Fruit fly (Drosophila melanogaster) S2 (cell line): ENCODE data around the gene CG33985.

Experiments
- CG8478 ChIP-seq: fragments of >200 bp; optimal IDR thresholded peaks from 2 replicates; lab custom pipeline; 2018
- CTCF ChIP-seq, 2 experiments: fragments of >200 bp; optimal IDR thresholded peaks; 2 replicates each; lab custom pipeline; 2018

Gene CG33985

DNA sequence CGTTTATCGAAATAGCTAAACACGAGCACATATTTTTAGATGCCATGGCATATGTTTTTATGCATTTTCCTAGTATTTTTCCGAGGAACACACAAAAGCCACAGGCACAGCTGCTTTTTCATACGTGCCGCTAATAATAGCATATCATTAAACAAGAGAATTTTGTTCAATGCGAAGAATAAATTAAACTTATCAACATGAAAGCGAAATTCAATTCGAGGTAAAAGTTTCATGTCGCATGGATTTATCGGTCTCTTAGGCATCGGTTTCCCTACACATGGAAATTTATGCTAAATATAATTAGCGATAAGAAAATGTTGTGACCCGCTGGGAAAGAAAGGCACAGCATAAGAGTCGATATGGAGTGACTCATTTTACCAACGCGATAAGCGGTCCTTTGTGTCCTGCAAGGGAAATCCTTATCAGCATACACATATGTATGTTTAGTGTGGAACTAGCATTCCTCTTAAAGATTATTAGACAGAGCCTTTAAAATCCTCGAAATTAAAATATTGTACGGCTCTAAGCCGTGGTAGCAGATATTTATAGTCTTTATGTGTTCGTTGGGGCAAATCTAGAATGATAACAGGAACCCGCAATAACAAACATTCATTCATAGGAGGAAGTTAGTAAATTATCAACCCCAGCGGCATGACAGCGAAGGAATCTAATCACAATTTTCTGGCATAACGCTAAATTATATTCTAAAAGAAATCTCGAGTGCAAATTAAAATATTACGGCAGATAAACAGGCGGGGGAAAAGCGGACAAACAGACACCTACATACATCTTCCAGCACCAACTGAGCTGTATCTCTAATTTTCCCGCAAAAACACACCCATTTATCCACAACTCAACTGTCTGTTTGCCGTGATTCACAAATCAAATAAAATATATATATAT is 5.1 kb upstream of the CG33985 start, which contains the start of gene CG43248:
Gene CG43248, minus strand, starts transcription at position 51 of the 903 bp plus-strand sequence.
- TF ChIP-seq CTCF (optimal IDR thresholded peaks at IDR 0.05; lab: Kevin White, UChicago) (no peak), CG8478 (no peak)

DNA sequence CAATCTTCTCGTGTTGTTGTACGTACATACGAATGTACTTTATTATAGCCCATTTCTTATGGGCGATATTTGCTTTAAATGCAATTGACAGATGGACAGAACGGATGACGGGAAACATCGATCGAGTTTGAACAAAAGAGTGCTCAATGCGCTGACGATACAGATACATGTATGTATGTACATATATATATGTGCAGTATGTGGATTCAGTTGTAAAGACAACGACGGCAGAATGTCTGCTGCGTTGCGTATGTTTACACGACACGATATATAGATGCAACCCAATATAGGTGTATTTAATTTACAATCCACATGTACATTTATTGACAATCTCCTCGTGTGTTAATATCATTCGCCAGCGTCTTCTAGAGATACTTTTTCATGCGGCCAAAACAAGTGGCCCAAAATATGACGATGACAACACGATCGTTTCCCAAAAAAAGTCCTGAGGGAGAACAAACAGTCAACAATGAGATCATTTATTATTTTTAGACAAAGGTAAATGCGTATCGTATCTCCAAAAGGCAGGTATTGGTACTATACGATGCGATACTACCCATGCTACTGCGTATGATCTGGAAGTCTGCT is 4.1 kb upstream of the CG33985 start:
- TF ChIP-seq CTCF (optimal IDR thresholded peaks at IDR 0.05; lab: Kevin White, UChicago) (no peak), CG8478 (no peak)

DNA sequence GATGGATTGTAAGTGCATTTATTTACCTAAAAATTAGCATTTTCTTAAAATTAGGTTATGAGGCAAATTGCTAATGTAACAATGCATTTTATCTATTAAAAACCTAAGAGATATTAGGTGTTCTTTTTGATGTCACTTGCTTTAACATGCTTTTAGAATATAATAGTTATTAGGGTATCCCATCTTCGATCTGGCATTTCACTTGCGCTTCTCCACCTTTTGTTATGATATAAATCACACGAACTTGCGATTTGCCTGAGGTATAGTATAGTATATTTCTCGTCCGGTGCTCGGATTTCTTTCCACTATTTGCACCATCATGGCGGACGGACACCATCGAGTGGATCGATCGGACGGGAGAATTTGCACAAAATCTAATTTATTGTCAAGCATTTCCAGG is 3.5 kb upstream of the CG33985 start:
- TF ChIP-seq CTCF (optimal IDR thresholded peaks at IDR 0.05; lab: Kevin White, UChicago), result no peak
- TF ChIP-seq CG8478, result no peak

DNA sequence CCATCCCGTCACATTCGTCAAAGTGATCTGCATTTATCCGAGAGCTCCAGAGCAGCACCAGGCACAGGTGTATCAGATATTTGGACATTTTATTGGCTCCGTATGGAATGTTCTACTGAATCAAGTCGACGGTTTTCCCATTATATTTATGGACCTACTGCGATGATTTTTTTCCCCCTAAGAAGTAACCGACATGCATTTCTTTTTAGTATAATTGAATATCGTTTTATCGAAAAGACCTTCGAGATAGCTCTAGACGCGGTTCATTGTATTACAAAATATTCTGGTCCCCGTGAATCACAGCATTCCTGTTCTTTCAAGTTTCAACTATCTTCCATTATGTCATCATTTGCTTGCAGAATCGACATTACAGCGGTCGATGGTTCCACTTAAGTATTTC is 2.5 kb upstream of the CG33985 start, which contains the start of gene obst-H:
Gene obst-H, minus strand, starts transcription at position 101 of the 400 bp plus-strand sequence.
- TF ChIP-seq CTCF (optimal IDR thresholded peaks at IDR 0.05; lab: Kevin White, UChicago) (no peak), CG8478 (no peak)

DNA sequence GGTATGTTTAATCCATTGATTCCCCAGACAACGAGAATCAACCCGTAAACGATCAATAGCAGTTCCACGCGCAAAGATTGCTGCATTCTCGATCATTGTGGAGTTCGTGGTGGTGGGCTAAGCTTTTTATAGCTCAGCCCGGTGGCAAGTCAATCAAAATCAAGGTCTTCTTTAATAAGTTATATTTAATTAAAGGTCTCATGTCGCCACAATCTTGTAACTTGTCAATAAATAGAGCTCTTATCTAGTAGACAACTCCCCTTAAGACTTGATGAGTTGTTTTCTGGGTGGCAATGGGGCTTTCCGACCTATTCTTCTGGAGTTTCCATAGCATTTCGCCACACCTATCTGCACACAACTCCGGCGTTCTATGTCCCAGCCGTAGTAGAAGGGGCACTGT is 1.5 kb upstream of the CG33985 start, which contains the start of gene CG42728:
Gene CG42728, minus strand, starts transcription at position 101 of the 400 bp plus-strand sequence.
- TF ChIP-seq CG8478 (no peak), CTCF (optimal IDR thresholded peaks at IDR 0.05; lab: Kevin White, UChicago) (no peak)

DNA sequence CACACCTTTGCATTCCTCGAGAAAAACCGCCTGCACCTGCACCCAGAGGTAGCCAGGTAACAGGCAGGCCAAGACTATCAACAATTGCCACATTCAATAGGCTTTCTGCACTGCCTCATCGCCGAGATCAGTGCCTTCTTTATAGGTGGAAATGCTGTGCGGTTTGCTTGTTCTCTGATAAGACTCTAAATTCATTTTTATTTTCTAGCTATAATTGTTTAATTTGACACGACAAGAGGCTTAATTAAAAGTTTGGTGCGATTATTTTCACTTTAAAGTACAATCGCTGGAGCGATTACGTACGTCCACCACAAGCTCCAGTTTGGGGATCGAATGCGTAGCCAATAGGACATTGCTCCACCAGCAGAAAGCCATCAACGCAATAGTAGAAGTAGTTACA is 804 bp upstream of the CG33985 start, which contains the start of gene CG42729:
Gene CG42729, minus strand, starts transcription at position 101 of the 400 bp plus-strand sequence.
- TF ChIP-seq CTCF (optimal IDR thresholded peaks at IDR 0.05; lab: Kevin White, UChicago) (no peak), CG8478 (no peak)

DNA sequence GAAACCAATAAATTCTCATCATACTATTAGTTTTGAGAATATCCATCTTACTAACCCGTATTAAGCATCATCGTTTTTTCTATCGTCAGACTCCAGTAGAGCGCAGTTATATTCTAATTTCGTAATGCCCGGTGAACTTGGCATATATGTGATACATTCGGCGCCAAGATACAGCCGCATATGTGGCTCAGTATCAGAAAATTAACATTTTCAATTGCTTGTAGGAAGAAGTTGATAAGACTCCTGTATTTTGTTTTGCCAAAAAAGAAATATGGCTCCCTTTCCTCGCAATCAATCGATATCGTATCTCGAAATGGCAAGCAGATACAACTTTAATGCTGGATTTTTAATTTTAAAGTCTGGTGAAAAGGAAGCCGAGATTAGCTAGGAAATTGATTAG is 1.5 kb downstream of the CG33985 start, which contains the start of gene CG33986:
Gene CG33986, minus strand, starts transcription at position 101 of the 400 bp plus-strand sequence.
- TF ChIP-seq CG8478, result no peak
- no peak for TF ChIP-seq CTCF (optimal IDR thresholded peaks at IDR 0.05; lab: Kevin White, UChicago)

DNA sequence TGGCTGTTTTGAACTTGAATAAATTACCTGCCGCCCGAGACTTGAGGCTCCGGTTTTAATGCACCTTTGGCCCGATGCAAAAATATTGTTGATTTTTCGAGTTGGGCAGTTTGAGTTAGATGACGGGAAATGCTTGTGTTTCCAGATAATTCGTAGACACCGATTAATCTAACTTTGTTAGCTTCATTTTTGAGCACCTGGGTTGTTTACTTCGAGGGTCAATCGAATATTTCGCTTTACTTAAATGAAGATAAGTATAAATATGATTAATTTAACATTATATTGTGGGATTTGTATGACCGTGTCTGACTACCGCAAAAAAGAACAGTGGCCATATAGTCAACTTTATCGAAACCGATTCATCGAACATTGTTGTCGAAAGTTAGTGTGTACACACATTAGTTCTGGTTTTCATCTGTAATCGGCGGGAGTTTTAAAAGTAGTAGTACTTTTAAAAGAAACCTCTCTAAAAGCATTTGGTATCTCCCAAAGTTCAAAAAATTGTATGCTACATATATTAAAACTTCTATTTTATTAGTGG is 2.7 kb downstream of the CG33985 start, which contains the start of gene CG7945:
Gene CG7945, minus strand, starts transcription at position 332 of the 541 bp plus-strand sequence.
- TF ChIP-seq CG8478 (no peak), CTCF (optimal IDR thresholded peaks at IDR 0.05; lab: Kevin White, UChicago) (no peak)

DNA sequence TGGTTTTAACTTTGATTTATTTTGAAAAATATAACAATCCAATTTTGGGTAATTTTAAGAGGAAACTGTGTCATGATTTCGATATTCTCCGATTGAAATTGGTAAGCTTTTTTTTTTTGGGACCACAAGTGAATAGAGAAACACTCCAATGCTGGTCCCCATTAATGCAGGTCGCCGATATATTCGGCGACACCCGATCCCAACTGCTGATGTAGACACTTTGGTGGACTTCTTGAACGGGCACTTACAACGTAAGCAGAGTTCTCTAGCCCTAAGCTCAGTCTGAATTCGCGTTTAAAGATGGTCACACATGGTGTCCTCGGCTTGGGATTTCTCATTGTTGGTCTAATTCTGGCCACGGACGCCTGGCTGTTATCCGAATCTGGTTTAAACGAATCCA is 6.3 kb downstream of the CG33985 start, which contains the start of gene yellow-k:
Gene yellow-k, plus strand, starts transcription at position 301 of the 400 bp plus-strand sequence.
- TF ChIP-seq CG8478 (no peak), CTCF (optimal IDR thresholded peaks at IDR 0.05; lab: Kevin White, UChicago) (no peak)

DNA sequence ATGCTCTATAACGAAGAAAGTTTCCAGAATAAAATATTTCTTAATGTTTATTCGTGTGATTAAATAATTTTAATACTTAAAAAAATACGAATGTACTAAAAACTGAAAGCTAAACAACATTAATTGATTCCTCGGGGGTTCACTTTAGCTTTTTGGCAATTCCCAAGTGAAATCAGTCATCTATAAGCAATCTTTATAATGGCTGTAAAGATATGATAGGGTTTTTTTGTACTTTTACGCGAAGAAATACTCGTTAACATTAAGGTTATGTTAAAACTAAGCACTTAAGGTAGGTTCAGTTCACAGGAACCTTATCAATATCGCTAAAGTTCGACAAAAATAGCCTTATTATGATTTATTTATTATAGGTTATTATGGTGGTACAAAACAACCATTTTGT is 6.7 kb downstream of the CG33985 start:
- TF ChIP-seq CTCF (optimal IDR thresholded peaks at IDR 0.05; lab: Kevin White, UChicago) (no peak), CG8478 (no peak)

DNA sequence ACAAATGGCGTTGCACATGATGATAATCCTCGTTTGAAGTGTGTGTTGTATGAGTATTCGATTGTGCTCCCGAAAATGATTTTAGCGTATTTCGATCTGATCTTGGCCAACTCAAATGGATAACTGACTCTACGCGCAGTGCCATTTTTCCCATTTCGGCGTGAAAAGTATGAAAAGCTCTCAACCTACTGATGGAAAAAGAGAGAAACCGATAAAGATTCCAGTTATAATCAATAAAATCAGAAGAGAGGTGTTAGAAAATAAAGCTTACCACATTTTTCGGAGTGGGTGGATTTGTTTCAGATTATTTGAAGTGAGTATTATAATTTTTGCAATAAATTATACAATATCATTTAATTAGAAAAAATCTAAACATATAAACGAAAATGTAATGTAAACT is 7.1 kb downstream of the CG33985 start, which contains the start of gene mex1:
Gene mex1, minus strand, starts transcription at position 101 of the 400 bp plus-strand sequence.
- no peak for TF ChIP-seq CG8478
- TF ChIP-seq CTCF (optimal IDR thresholded peaks at IDR 0.05; lab: Kevin White, UChicago), result no peak

DNA sequence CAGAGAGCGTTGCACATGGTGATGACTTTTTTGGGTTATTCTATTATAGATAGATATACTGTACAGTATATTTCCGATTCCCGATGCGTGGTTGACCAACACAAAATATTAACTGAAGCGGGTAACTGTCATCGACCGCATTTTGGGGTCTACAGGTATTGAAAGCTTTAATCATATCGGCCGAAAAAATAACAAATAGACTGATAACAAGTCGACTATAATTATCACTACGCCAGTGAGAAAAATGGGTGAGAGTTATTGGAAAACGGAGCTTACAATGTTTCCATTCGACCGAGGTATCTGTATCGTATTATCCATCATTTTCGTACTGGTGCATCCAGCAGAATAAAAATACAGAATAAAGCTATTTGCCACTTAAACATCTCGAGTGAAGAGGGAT is 8.3 kb downstream of the CG33985 start:
- TF ChIP-seq CG8478 (no peak), CTCF (optimal IDR thresholded peaks at IDR 0.05; lab: Kevin White, UChicago) (no peak)

DNA sequence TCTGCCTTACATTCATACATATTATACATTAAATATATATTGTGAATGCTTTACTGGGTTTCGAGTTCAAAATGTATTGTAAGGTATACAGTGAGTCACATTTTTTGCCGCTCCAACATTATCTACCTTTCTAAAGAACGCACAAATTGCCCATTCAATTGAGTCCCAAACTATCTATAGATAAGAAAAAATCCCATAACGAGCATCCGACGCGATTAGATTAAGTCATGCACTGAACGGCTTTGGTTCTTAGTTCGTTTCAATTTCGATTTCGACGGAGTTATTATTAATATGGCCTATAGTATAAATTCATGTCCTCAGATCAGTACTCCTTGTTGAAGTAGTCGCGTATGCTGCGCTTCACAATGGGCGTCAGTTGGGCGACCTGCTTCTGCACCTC is 9.1 kb downstream of the CG33985 start:
- TF ChIP-seq CG8478, result no peak
- TF ChIP-seq CTCF (optimal IDR thresholded peaks at IDR 0.05; lab: Kevin White, UChicago), result no peak

DNA sequence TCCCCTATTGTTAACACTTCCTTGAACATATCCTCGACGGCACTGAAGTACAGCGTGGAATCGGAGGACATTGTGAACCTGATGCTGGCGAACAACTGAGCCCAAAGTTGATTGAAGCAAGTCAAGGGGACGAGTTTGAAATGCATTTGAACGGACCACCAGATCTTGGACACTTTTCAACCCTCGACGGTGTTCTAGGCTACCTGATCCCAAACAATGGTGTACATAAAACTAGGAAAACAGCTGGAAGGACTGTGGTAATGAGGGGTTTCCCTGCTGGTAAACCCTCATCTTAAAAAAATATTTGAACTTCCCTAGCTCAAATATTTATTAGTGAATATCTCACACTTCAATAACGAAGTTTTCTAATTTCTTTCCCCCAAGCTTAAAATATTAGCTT is 9.7 kb downstream of the CG33985 start, which contains the start of gene CG13454:
Gene CG13454, minus strand, starts transcription at position 101 of the 400 bp plus-strand sequence.
- no peak for TF ChIP-seq CTCF (optimal IDR thresholded peaks at IDR 0.05; lab: Kevin White, UChicago)
- TF ChIP-seq CG8478, result no peak

DNA sequence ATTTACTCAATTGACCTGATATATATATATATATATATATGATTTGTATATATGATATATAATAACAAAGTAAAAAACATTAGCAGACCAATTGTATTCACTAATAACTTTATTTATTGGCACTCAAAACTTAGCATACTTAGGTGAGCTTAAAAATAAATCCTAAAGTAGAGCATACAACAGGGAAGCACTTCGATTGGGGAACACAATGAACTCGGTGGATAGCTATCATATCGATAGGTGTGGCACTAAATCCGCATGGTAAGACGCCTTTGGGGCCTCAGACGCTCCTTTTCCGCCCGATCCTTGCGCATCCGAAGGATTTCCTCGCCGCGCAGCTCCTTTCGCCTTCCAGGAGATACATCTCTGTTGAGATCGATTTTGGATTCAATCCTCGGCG is 10.2 kb downstream of the CG33985 start:
- TF ChIP-seq CTCF (optimal IDR thresholded peaks at IDR 0.05; lab: Kevin White, UChicago) (no peak), CG8478 (no peak)
